Fruit fly (Drosophila melanogaster): Measurements from ENCODE around the gene CG11076.

Gene CG11076

DNA sequence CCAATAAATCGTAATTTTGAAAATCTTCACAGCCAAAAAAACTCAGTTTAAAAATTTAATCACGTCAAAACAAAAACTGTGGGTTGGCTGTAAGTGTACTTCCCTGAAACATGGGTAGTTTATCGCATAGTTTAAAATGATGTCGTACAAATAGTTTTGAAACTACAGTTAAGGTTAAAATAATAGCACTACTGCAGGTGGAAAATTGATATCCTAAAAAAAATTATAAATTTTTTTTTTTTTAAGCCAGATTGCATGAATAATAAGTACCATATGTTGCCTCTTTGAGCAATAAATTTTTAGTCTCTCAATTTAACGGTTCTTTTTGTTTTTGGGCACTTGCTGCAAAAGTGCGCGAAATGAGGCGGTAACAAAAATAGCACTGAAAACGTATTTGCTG, 6.5 kb downstream of the CG11076 start:
- TF ChIP-seq esn (GFP tag; optimal IDR thresholded peaks at IDR 0.05) = no peak

DNA sequence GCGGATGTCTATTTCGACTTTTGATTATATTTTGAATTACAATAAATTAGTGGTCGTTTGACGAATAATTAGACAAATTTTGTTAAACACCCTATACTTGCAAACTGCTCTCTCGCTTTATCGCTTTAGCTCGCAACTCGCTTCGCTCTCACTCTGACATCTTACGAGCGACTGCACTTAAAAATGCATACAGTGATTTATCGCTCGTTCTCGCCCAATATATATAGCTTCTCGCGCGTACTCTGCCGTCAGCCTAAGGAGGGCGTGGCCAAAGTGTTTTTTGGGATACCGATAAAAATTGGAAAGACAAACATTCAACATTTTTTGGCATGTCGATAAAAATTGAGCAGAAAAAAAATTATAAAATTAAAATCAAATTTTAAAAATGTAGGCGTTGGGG, 23.1 kb downstream of the CG11076 start:
- TF ChIP-seq spab (GFP tag; optimal IDR thresholded peaks at IDR 0.05) (no peak), CG6792 (GFP tag; optimal IDR thresholded peaks at IDR 0.05) (no peak), dsx (GFP tag; optimal IDR thresholded peaks at IDR 0.05; ENCODE audit: poor library complexity, severe bottlenecking) (no peak), fkh (GFP tag; optimal IDR thresholded peaks at IDR 0.05) (no peak), Hr4 (GFP tag; optimal IDR thresholded peaks at IDR 0.05) (no peak), lz (GFP tag; optimal IDR thresholded peaks at IDR 0.05) (no peak), CG6808 (GFP tag; optimal IDR thresholded peaks at IDR 0.05) (no peak), dac (GFP tag; optimal IDR thresholded peaks at IDR 0.05) (no peak), CG10631 (GFP tag; optimal IDR thresholded peaks at IDR 0.05) (no peak), CG34406 (GFP tag; optimal IDR thresholded peaks at IDR 0.05) (no peak), vri (GFP tag; optimal IDR thresholded peaks at IDR 0.05) (no peak), Hr38 (GFP tag; optimal IDR thresholded peaks at IDR 0.05) (no peak), CG16779 (tag; optimal IDR thresholded peaks at IDR 0.05) (no peak), Sox102F (GFP tag; optimal IDR thresholded peaks at IDR 0.05) (no peak), cyc (GFP tag; optimal IDR thresholded peaks at IDR 0.05) (no peak), fd85E (GFP tag; optimal IDR thresholded peaks at IDR 0.05) (no peak), acj6 (GFP tag; optimal IDR thresholded peaks at IDR 0.05) (no peak), Met (GFP tag; optimal IDR thresholded peaks at IDR 0.05) (no peak)

DNA sequence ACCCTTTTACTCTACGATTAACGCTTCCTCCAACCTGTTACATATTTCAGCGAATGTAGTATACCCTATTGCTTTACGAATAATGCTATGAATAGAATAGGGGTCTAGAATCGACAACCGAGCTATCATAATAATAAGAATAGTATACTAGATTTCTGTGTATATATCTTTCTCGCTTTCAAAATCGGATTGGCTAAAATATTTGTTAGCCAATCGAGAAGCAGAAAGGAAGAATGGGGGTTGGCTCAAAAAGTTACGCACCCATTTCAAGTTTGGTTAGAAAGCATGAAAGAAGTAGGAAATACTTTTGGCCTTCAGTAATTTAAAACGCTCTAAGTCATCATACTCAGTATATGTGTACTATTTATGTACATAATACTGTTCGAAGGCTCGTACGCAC, 35.6 kb downstream of the CG11076 start:
- TF ChIP-seq fd59A (GFP tag; optimal IDR thresholded peaks at IDR 0.05) (no peak), esn (GFP tag; optimal IDR thresholded peaks at IDR 0.05) (no peak), CG3919 (GFP tag; optimal IDR thresholded peaks at IDR 0.05) (no peak), Blimp-1 (GFP tag; optimal IDR thresholded peaks at IDR 0.05) (no peak), Ets21C (GFP tag; optimal IDR thresholded peaks at IDR 0.05) (no peak), CG16779 (tag; optimal IDR thresholded peaks at IDR 0.05) (no peak), CG6163 (GFP tag; IDR thresholded peaks at IDR 0.05) (no peak), Sox102F (GFP tag; optimal IDR thresholded peaks at IDR 0.05) (no peak), Met (GFP tag; optimal IDR thresholded peaks at IDR 0.05) (no peak), eg (GFP tag; IDR thresholded peaks at IDR 0.05) (no peak), topi (GFP tag; optimal IDR thresholded peaks at IDR 0.05) (no peak), Smox (GFP tag; optimal IDR thresholded peaks at IDR 0.05) (no peak)

DNA sequence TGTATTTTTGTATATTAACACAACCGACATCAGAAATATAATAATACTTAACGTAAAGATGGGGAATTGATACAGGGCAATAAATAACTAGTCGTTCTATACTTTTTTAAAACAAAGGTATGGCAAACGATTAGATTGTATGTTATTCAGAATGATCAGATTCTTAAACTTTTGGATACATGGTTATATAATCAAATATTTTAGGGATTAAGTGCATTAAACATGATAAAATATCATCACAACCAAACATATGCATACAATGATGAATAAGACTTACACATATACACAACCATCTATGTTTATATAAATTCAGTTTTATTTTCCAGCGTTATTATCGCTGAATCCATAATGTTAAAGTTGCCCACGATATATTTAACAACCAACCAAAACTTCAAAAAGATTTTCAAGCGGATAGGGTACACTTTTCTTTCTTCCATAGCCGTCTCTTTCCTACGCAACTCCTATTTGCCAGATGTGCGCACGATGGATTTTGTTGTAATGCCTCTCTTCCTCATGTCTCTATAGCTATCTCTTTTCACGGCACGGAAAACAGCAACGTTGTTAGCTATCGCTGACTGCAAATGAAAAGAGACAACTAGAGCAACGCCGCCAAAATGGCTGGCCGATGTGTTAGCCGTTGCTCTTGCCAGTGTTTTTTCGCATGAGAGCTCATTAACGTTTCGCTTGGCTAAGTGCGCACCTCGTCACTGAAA, 42.3 kb downstream of the CG11076 start, which contains the start of gene toy:
toy (plus strand) TSS at position 668 of the 713 bp plus-strand sequence.
- TF ChIP-seq CG3032 (tag; optimal IDR thresholded peaks at IDR 0.05) (no peak), fd85E (GFP tag; optimal IDR thresholded peaks at IDR 0.05) (no peak), CG6854 (GFP tag; optimal IDR thresholded peaks at IDR 0.05) (no peak)

DNA sequence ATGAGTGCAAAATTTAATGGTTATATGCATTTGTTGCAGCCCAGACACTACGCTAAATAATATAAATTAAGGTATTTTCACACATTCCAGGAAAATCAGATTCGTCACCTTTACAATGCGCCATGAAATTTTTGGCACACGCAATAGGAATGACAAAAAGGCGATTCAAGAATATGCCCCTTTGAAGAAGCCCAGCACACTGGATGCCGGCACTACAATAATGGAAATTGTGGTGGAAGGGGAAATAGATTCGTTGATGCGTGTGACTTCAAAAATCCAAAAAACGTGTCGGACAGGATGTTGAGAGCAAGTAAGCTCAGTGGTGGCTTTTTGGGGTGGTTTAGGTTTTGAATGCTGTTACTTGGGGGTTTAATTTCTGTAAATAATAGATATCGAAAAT, 43.2 kb downstream of the CG11076 start:
- no peak for TF ChIP-seq eg (GFP tag; IDR thresholded peaks at IDR 0.05)
- no peak for TF ChIP-seq CG8632 (GFP tag; optimal IDR thresholded peaks at IDR 0.05)
- TF ChIP-seq CG10631 (GFP tag; optimal IDR thresholded peaks at IDR 0.05) = no peak
- no peak for TF ChIP-seq CG8319 (GFP tag; optimal IDR thresholded peaks at IDR 0.05)
- no peak for TF ChIP-seq cyc (GFP tag; optimal IDR thresholded peaks at IDR 0.05)
- TF ChIP-seq CG15336 (GFP tag; IDR thresholded peaks at IDR 0.05) = no peak
- no peak for TF ChIP-seq Hr38 (GFP tag; optimal IDR thresholded peaks at IDR 0.05)
- TF ChIP-seq pdm3 (GFP tag; optimal IDR thresholded peaks at IDR 0.05) = no peak
- no peak for TF ChIP-seq topi (GFP tag; optimal IDR thresholded peaks at IDR 0.05)
- no peak for TF ChIP-seq achi (GFP tag; optimal IDR thresholded peaks at IDR 0.05)
- TF ChIP-seq fkh (GFP tag; optimal IDR thresholded peaks at IDR 0.05) = no peak
- no peak for TF ChIP-seq CG6808 (GFP tag; optimal IDR thresholded peaks at IDR 0.05)
- TF ChIP-seq CG3032 (tag; optimal IDR thresholded peaks at IDR 0.05) = no peak
- no peak for TF ChIP-seq CG10669 (GFP tag; optimal IDR thresholded peaks at IDR 0.05)

Measured in whole organism, prepupa.